Worm (Caenorhabditis elegans) whole organism, early embryonic: Measurements from ENCODE around the gene B0391.14.
"Not testable (repeated sequence)": the region's sequence is repeated elsewhere in the genome, so short reads cannot be mapped to it uniquely, and the experiment has no call there.

ENCODE experiments used
- B0310.2 ChIP-seq: sonication (generic microtip); optimal IDR thresholded peaks from 2 replicates; lab custom pipeline; 2016; ENCODE audit warnings: mild to moderate bottlenecking, missing genetic modification characterization, missing compliant biosample characterization
- F13C5.2 ChIP-seq: sonication (generic microtip); optimal IDR thresholded peaks from 2 replicates; lab custom pipeline; 2017; ENCODE audit warnings: mild to moderate bottlenecking, missing genetic modification characterization, inconsistent platforms, missing compliant biosample characterization
- aly-1 ChIP-seq: sonication (generic microtip); optimal IDR thresholded peaks from 2 replicates; lab custom pipeline; 2016; ENCODE audit warnings: missing genetic modification characterization, missing compliant biosample characterization
- ama-1 ChIP-seq: fragments of 150-350 bp; optimal IDR thresholded peaks from 2 replicates; lab custom pipeline; 2014
- ceh-13 ChIP-seq: fragments of 200-800 bp; sonication (Bioruptor generic); optimal IDR thresholded peaks from 2 replicates; lab custom pipeline; 2018; ENCODE audit warnings: mild to moderate bottlenecking, missing genetic modification characterization, missing compliant biosample characterization
- ceh-36 ChIP-seq: sonication (generic microtip); optimal IDR thresholded peaks from 2 replicates; lab custom pipeline; 2016; ENCODE audit warnings: missing genetic modification characterization, inconsistent platforms, missing compliant biosample characterization
- ets-7 ChIP-seq: sonication (generic microtip); optimal IDR thresholded peaks from 2 replicates; lab custom pipeline; 2016; ENCODE audit warnings: missing genotype, missing genetic modification characterization, missing compliant biosample characterization
- flt-1 ChIP-seq: fragments of 200-800 bp; sonication (Bioruptor generic); IDR thresholded peaks from 2 replicates; pipeline ENCODE4 v1.3.6; 2022; ENCODE audit warnings: missing genetic modification characterization, missing compliant biosample characterization
- hmbx-1 ChIP-seq: sonication (generic microtip); optimal IDR thresholded peaks from 2 replicates; lab custom pipeline; 2016; ENCODE audit warnings: mild to moderate bottlenecking, missing genetic modification characterization, missing compliant biosample characterization
- hmg-4 ChIP-seq: fragments of 200-800 bp; sonication (Bioruptor generic); optimal IDR thresholded peaks from 2 replicates; lab custom pipeline; 2018; ENCODE audit warnings: mild to moderate bottlenecking, missing genetic modification characterization, missing compliant biosample characterization
- hnd-1 ChIP-seq: sonication (generic microtip); optimal IDR thresholded peaks from 2 replicates; lab custom pipeline; 2016; ENCODE audit warnings: missing genetic modification characterization, missing compliant biosample characterization
- pes-1 ChIP-seq: fragments of 200-800 bp; sonication (Bioruptor generic); IDR thresholded peaks from 2 replicates; pipeline ENCODE4 v1.3.6; 2022; ENCODE audit warnings: missing genetic modification reagents, missing genetic modification characterization, missing compliant biosample characterization
- scrt-1 ChIP-seq: fragments of 200-800 bp; sonication (Bioruptor generic); IDR thresholded peaks from 2 replicates; pipeline ENCODE4 v1.3.6; 2022; ENCODE audit warnings: missing genetic modification characterization, missing compliant biosample characterization
- sea-1 ChIP-seq: fragments of 200-800 bp; sonication (Bioruptor generic); conservative IDR thresholded peaks from 2 replicates; pipeline ENCODE4 v1.3.6; 2022; ENCODE audit warnings: missing genetic modification characterization, missing compliant biosample characterization
- tbx-11 ChIP-seq: fragments of 200-800 bp; sonication (Bioruptor generic); IDR thresholded peaks from 2 replicates; pipeline ENCODE4 v1.3.6; 2022; ENCODE audit warnings: missing genetic modification characterization, missing compliant biosample characterization
- tbx-37 ChIP-seq: fragments of 200-800 bp; sonication (Bioruptor generic); conservative IDR thresholded peaks from 2 replicates; pipeline ENCODE4 v1.3.6; 2022; ENCODE audit warnings: missing genetic modification reagents, missing genetic modification characterization, missing compliant biosample characterization
- tra-4 ChIP-seq: sonication (generic microtip); optimal IDR thresholded peaks from 2 replicates; lab custom pipeline; 2017; ENCODE audit warnings: missing genetic modification characterization, missing compliant biosample characterization

The B0391.14 gene

ce11 chrV:15599762-15600161, at the start of gene B0391.14:
Gene B0391.14 (minus strand): TSS chrV:15599862.
- TF ChIP-seq hmbx-1; tra-4 (tag; lab: Kevin White, UChicago); pes-1 (GFP tag; lab: Robert Waterston, UW): not testable (repeated sequence)

- not testable (repeated sequence) for TF ChIP-seq tbx-11 (GFP tag; lab: Robert Waterston, UW); ceh-36 (tag; lab: Kevin White, UChicago); sea-1
These were observed 47.9 kb upstream of the B0391.14 start, which contains the start of the genes C55A1.7 and C55A1.6 for ce11 chrV:15647536-15648085. Gene C55A1.7 (minus strand): TSS chrV:15647636. Gene C55A1.6 (plus strand): TSS chrV:15648035.

ce11 chrV:15644575-15644974, 44.9 kb upstream of the B0391.14 start, which contains the start of gene str-23:
Gene str-23 (plus strand): TSS chrV:15644875.
- TF ChIP-seq ets-7: no peak
- TF ChIP-seq ama-1 (lab: Kevin White, UChicago): no peak
- no peak for TF ChIP-seq aly-1
- TF ChIP-seq scrt-1: no peak
- no peak for TF ChIP-seq hmbx-1
- TF ChIP-seq hnd-1 (tag; lab: Kevin White, UChicago): no peak
- TF ChIP-seq hmg-4 (GFP tag; lab: Kevin White, UChicago): no peak
- no peak for TF ChIP-seq ceh-13 (GFP tag; lab: Kevin White, UChicago)
- TF ChIP-seq pes-1 (GFP tag; lab: Robert Waterston, UW): no peak
- TF ChIP-seq ceh-36 (tag; lab: Kevin White, UChicago): no peak
- TF ChIP-seq tbx-11 (GFP tag; lab: Robert Waterston, UW): no peak
- no peak for TF ChIP-seq flt-1 (GFP tag; lab: Robert Waterston, UW)
- no peak for TF ChIP-seq F13C5.2 (tag; lab: Kevin White, UChicago)
- TF ChIP-seq sea-1: no peak
- no peak for TF ChIP-seq B0310.2 (tag; lab: Kevin White, UChicago)
- no peak for TF ChIP-seq tbx-37 (GFP tag; lab: Robert Waterston, UW)
- TF ChIP-seq tra-4 (tag; lab: Kevin White, UChicago): no peak

ce11 chrV:15643192-15643591, 43.5 kb upstream of the B0391.14 start, which contains the start of gene C55A1.4:
Gene C55A1.4 (minus strand): TSS chrV:15643292.
- not testable (repeated sequence) for TF ChIP-seq tbx-37 (GFP tag; lab: Robert Waterston, UW); ceh-13 (GFP tag; lab: Kevin White, UChicago); B0310.2 (tag; lab: Kevin White, UChicago)

ce11 chrV:15638853-15639252, 39.2 kb upstream of the B0391.14 start, which contains the start of gene srz-44:
Gene srz-44 (minus strand): TSS chrV:15638953.
- TF ChIP-seq tra-4 (tag; lab: Kevin White, UChicago): no peak
- TF ChIP-seq ama-1 (lab: Kevin White, UChicago): no peak
- TF ChIP-seq flt-1 (GFP tag; lab: Robert Waterston, UW): no peak
- TF ChIP-seq scrt-1: no peak
- no peak for TF ChIP-seq hnd-1 (tag; lab: Kevin White, UChicago)
- TF ChIP-seq B0310.2 (tag; lab: Kevin White, UChicago): no peak
- TF ChIP-seq ets-7: no peak
- no peak for TF ChIP-seq F13C5.2 (tag; lab: Kevin White, UChicago)

- no peak for TF ChIP-seq sea-1
- TF ChIP-seq B0310.2 (tag; lab: Kevin White, UChicago): no peak
- no peak for TF ChIP-seq F13C5.2 (tag; lab: Kevin White, UChicago)
- TF ChIP-seq flt-1 (GFP tag; lab: Robert Waterston, UW): no peak
- TF ChIP-seq pes-1 (GFP tag; lab: Robert Waterston, UW): no peak
- no peak for TF ChIP-seq tra-4 (tag; lab: Kevin White, UChicago)
These were observed 29.9 kb upstream of the B0391.14 start, which contains the start of gene str-248 for ce11 chrV:15629543-15629942. Gene str-248 (minus strand): TSS chrV:15629643.

ce11 chrV:15625561-15625960, 25.9 kb upstream of the B0391.14 start, which contains the start of gene C55A1.11:
Gene C55A1.11 (plus strand): TSS chrV:15625861.
- TF ChIP-seq scrt-1: no peak
- no peak for TF ChIP-seq tbx-11 (GFP tag; lab: Robert Waterston, UW)
- TF ChIP-seq sea-1: no peak
- TF ChIP-seq B0310.2 (tag; lab: Kevin White, UChicago): no peak
- no peak for TF ChIP-seq hmbx-1
- no peak for TF ChIP-seq tra-4 (tag; lab: Kevin White, UChicago)
- no peak for TF ChIP-seq hmg-4 (GFP tag; lab: Kevin White, UChicago)

ce11 chrV:15621518-15621917, 21.9 kb upstream of the B0391.14 start, which contains the start of gene C55A1.1:
Gene C55A1.1 (plus strand): TSS chrV:15621818.
- no peak for TF ChIP-seq scrt-1
- TF ChIP-seq F13C5.2 (tag; lab: Kevin White, UChicago): no peak
- no peak for TF ChIP-seq tbx-37 (GFP tag; lab: Robert Waterston, UW)
- no peak for TF ChIP-seq hmbx-1
- no peak for TF ChIP-seq hmg-4 (GFP tag; lab: Kevin White, UChicago)
- TF ChIP-seq tra-4 (tag; lab: Kevin White, UChicago): no peak

- TF ChIP-seq ceh-36 (tag; lab: Kevin White, UChicago) (no peak), pes-1 (GFP tag; lab: Robert Waterston, UW) (no peak), tra-4 (tag; lab: Kevin White, UChicago) (no peak), flt-1 (GFP tag; lab: Robert Waterston, UW) (no peak)
These were observed 14.9 kb upstream of the B0391.14 start for ce11 chrV:15614534-15614933.
